Fruit fly (Drosophila melanogaster) whole organism, pupa: ENCODE data around the gene CG7130.

Source experiments
- CG10348 ChIP-seq: fragments of 200-800 bp; sonication (Bioruptor generic); IDR thresholded peaks from 2 replicates; pipeline ENCODE4 v1.3.6; 2022; ENCODE audit warnings: missing biosample characterization, missing genetic modification characterization
- CG13204 ChIP-seq: fragments of 200-800 bp; sonication (Bioruptor generic); optimal IDR thresholded peaks from 2 replicates; lab custom pipeline; 2018; ENCODE audit warnings: missing biosample characterization, mild to moderate bottlenecking, missing genetic modification characterization, moderate library complexity
- CG14655 ChIP-seq: fragments of 200-800 bp; sonication (Bioruptor generic); optimal IDR thresholded peaks from 3 replicates; lab custom pipeline; 2017; ENCODE audit warnings: mild to moderate bottlenecking, missing biosample characterization, missing genetic modification reagents, missing genetic modification characterization
- CG15710 ChIP-seq: fragments of 200-800 bp; sonication (Bioruptor generic); optimal IDR thresholded peaks from 2 replicates; lab custom pipeline; 2018; ENCODE audit warnings: missing biosample characterization, mild to moderate bottlenecking, missing genetic modification characterization, moderate library complexity
- CG17806 ChIP-seq: fragments of 200-800 bp; sonication (Bioruptor generic); optimal IDR thresholded peaks from 2 replicates; lab custom pipeline; 2018; ENCODE audit warnings: missing biosample characterization, mild to moderate bottlenecking, missing genetic modification characterization, moderate library complexity
- CG32121 ChIP-seq: fragments of 200-800 bp; sonication (Bioruptor generic); IDR thresholded peaks from 2 replicates; pipeline ENCODE4 v1.3.6; 2022; ENCODE audit warnings: missing biosample characterization, missing genetic modification characterization
- CG34367 ChIP-seq: fragments of 200-800 bp; sonication (Bioruptor generic); optimal IDR thresholded peaks from 2 replicates; lab custom pipeline; 2018; ENCODE audit warnings: missing biosample characterization, mild to moderate bottlenecking, missing genetic modification characterization
- CG4496 ChIP-seq: fragments of 200-800 bp; sonication (Bioruptor generic); IDR thresholded peaks from 3 replicates; pipeline ENCODE4 v1.3.6; 2022; ENCODE audit warnings: missing biosample characterization, missing genetic modification characterization
- CG8159 ChIP-seq: fragments of 200-800 bp; sonication (Bioruptor generic); optimal IDR thresholded peaks from 3 replicates; lab custom pipeline; 2018; ENCODE audit warnings: missing biosample characterization, mild to moderate bottlenecking, missing genetic modification characterization, moderate library complexity
- CG8301 ChIP-seq: fragments of 200-800 bp; sonication (Bioruptor generic); optimal IDR thresholded peaks from 2 replicates; lab custom pipeline; 2018; ENCODE audit warnings: missing biosample characterization, mild to moderate bottlenecking, missing genetic modification characterization
- CG9948 ChIP-seq: fragments of 200-800 bp; sonication (Bioruptor generic); optimal IDR thresholded peaks from 2 replicates; lab custom pipeline; 2018; ENCODE audit warnings: missing biosample characterization, mild to moderate bottlenecking, missing genetic modification characterization, moderate library complexity
- D1 ChIP-seq: fragments of 200-800 bp; sonication (Bioruptor generic); optimal IDR thresholded peaks from 2 replicates; lab custom pipeline; 2018; ENCODE audit warnings: missing biosample characterization, mild to moderate bottlenecking, missing genetic modification characterization, moderate library complexity
- EcR ChIP-seq: fragments of 200-800 bp; sonication (Bioruptor generic); optimal IDR thresholded peaks from 3 replicates; lab custom pipeline; 2019; ENCODE audit warnings: missing biosample characterization, missing genetic modification characterization, mild to moderate bottlenecking, moderate library complexity, missing genetic modification reagents
- Ets98B ChIP-seq: fragments of 200-800 bp; sonication (Bioruptor generic); IDR thresholded peaks from 2 replicates; pipeline ENCODE4 v1.3.6; 2022; ENCODE audit warnings: missing biosample characterization, missing genetic modification characterization
- Snoo ChIP-seq: fragments of 200-800 bp; sonication (Bioruptor generic); optimal IDR thresholded peaks from 3 replicates; lab custom pipeline; 2017; ENCODE audit warnings: missing biosample characterization, mild to moderate bottlenecking, missing genetic modification characterization, inconsistent platforms
- gl ChIP-seq: fragments of 200-800 bp; sonication (Bioruptor generic); optimal IDR thresholded peaks from 2 replicates; lab custom pipeline; 2018; ENCODE audit warnings: missing biosample characterization, mild to moderate bottlenecking, missing genetic modification characterization
- rn ChIP-seq: fragments of 200-800 bp; sonication (Bioruptor generic); IDR thresholded peaks from 2 replicates; pipeline ENCODE4 v1.3.6; 2022; ENCODE audit warnings: missing biosample characterization, missing genetic modification characterization

CG7130 gene

dm6 chr3L:22071687-22072394, 3.7 kb downstream of the CG7130 start, which contains the start of gene CG7139:
Gene CG7139, minus strand, starts transcription at chr3L:22071848.
- TF ChIP-seq CG8159: peak; percentile 29
- TF ChIP-seq CG13204: no peak

- TF ChIP-seq CG9948 (tag; lab: Kevin White, UChicago) (no peak), Snoo (tag; lab: Kevin White, UChicago) (no peak), CG32121 (GFP tag; lab: Robert Waterston, UW) (no peak), CG4496 (GFP tag; lab: Robert Waterston, UW) (no peak), EcR (GFP tag; lab: Kevin White, UChicago) (no peak), CG13204 (no peak), CG8301 (tag; lab: Kevin White, UChicago) (no peak)
Observed at dm6 chr3L:22070506-22070905, 5.0 kb downstream of the CG7130 start.

- TF ChIP-seq rn (GFP tag; lab: Robert Waterston, UW) (0 out of 2 replicates have a peak, but pooled peaks have one; percentile 21), Ets98B (GFP tag; lab: Robert Waterston, UW) (0 out of 2 replicates have a peak, but pooled peaks have one; percentile 12), CG4496 (GFP tag; lab: Robert Waterston, UW) (0 out of 3 replicates have a peak, but pooled peaks have one; percentile 8), gl (tag; lab: Kevin White, UChicago) (no peak)
Observed at dm6 chr3L:22065694-22066093, 9.9 kb downstream of the CG7130 start, which contains the start of gene CG14561. Gene CG14561, plus strand, starts transcription at chr3L:22065907.

dm6 chr3L:22063833-22064232, 11.7 kb downstream of the CG7130 start:
- TF ChIP-seq CG13204 (peak; percentile 41), EcR (GFP tag; lab: Kevin White, UChicago) (peak; percentile 51), rn (GFP tag; lab: Robert Waterston, UW) (no peak)

DNA sequence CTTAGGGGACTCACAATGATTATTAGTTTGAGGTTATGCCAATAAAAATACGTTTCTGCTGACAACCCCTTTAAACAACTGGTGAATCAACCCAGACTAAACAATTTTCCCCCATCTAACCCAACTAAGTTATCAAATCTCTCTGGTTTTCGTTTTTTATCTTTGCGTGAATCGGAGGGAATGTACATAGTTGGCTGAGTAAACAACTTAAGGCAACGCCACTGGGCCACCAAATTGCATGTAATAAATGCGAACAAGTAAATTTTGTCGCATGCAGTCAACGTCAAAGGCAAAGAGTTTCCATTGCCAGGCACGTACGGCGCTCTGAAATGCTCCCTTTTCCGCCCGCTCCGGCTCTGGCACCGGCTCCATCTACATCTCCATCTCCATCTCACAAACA, 22.2 kb downstream of the CG7130 start:
- TF ChIP-seq gl (tag; lab: Kevin White, UChicago): no peak
- TF ChIP-seq CG14655 (GFP tag; lab: Kevin White, UChicago): no peak
- no peak for TF ChIP-seq CG15710 (tag; lab: Kevin White, UChicago)

- no peak for TF ChIP-seq CG4496 (GFP tag; lab: Robert Waterston, UW)
- no peak for TF ChIP-seq CG34367
- no peak for TF ChIP-seq Ets98B (GFP tag; lab: Robert Waterston, UW)
- no peak for TF ChIP-seq CG10348 (GFP tag; lab: Robert Waterston, UW)
- TF ChIP-seq, all 21 proteins: peak for 0
Observed at dm6 chr3L:22051152-22051551, 24.4 kb downstream of the CG7130 start.

DNA sequence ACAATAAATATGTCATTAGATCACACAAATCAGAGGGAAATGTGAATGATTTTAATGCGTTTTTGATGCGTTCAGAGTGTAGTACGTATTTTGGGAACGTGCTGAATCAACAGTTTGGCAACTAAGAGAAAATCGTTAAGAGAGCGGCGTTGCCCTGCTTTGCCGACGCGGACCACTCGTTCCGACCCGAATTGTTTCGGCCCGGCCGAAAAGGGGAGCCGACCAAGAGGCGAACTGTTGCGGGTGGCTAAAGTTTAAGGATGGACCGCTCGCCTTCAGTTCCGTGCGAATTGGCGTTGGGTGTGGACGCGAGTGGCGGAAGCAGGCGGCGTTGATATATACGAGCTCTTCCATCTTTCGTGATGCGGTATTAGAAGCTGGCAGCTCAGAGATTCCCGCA, 40.8 kb downstream of the CG7130 start, which contains the start of gene Oct-TyrR:
Gene Oct-TyrR, plus strand, starts transcription at position 287 of the 400 bp plus-strand sequence.
- TF ChIP-seq CG17806: no peak
- 0 out of 3 replicates have a peak, but pooled peaks have one; percentile 26 for TF ChIP-seq CG4496 (GFP tag; lab: Robert Waterston, UW)

dm6 chr3L:22029670-22030069, 45.9 kb downstream of the CG7130 start, which contains the start of gene CG43392:
Gene CG43392, minus strand, starts transcription at chr3L:22029770.
- TF ChIP-seq CG15710 (tag; lab: Kevin White, UChicago): no peak

dm6 chr3L:22028225-22028624, 47.3 kb downstream of the CG7130 start, which contains the start of gene CG7140:
Gene CG7140, minus strand, starts transcription at chr3L:22028325.
- no peak for TF ChIP-seq D1 (tag; lab: Kevin White, UChicago)
- TF ChIP-seq, all 21 proteins: peak for 0
